Worm (Caenorhabditis elegans): ENCODE data around the gene crn-5.

DNA sequence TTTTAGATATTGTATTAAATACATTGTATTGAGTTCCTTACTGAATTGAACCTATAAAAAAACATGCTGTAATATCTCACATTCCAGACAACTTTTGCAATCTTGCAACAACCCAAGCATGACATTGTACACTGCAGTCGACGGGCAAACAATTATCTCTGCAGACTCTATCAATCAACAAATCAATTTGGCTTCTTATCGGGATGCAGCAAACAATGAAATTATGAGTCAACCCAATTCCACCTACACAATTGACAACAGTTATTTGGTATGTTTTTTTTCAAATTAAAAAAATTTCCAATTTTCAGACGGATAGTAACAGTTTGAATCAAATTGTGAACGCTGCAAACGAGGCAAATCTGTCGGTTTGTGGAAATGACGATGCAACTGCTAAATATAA lies 38.4 kb downstream of the crn-5 start:
- no peak for TF ChIP-seq blmp-1 (tag; optimal IDR thresholded peaks at IDR 0.05)
- no peak for TF ChIP-seq nhr-47 (tag; optimal IDR thresholded peaks at IDR 0.05)
- no peak for TF ChIP-seq elt-3 (tag; optimal IDR thresholded peaks at IDR 0.05)
- TF ChIP-seq nhr-77 (tag; optimal IDR thresholded peaks at IDR 0.05) = no peak
- no peak for TF ChIP-seq lsy-2 (tag; optimal IDR thresholded peaks at IDR 0.05)
- no peak for TF ChIP-seq skn-1 (tag; optimal IDR thresholded peaks at IDR 0.05)

Data from whole organism, L1 larva.